Fruit fly (Drosophila melanogaster) whole organism, prepupa: ENCODE results near the gene Ir100a.

Experiments used
- CG6808 ChIP-seq: fragments of 200-800 bp; sonication (Bioruptor generic); optimal IDR thresholded peaks from 3 replicates; lab custom pipeline; 2017; ENCODE audit warnings: missing biosample characterization, missing genetic modification characterization, mild to moderate bottlenecking, moderate library complexity, missing genetic modification reagents
- CG8119 ChIP-seq: fragments of 200-800 bp; sonication (Bioruptor generic); IDR thresholded peaks from 3 replicates; pipeline ENCODE4 v1.3.6; 2022; ENCODE audit warnings: missing biosample characterization, missing genetic modification characterization
- Hr38 ChIP-seq: sonication (Bioruptor generic); optimal IDR thresholded peaks from 2 replicates; lab custom pipeline; 2016; ENCODE audit warnings: missing biosample characterization, missing genetic modification characterization
- Sox14 ChIP-seq: fragments of 200-800 bp; sonication (Bioruptor generic); optimal IDR thresholded peaks from 3 replicates; lab custom pipeline; 2016; ENCODE audit warnings: missing biosample characterization, missing genetic modification characterization
- dac ChIP-seq: fragments of 200-800 bp; sonication (Bioruptor generic); optimal IDR thresholded peaks from 2 replicates; lab custom pipeline; 2017; ENCODE audit warnings: missing biosample characterization, mild to moderate bottlenecking, missing genetic modification characterization
- fd85E ChIP-seq: fragments of 200-800 bp; sonication (Bioruptor generic); optimal IDR thresholded peaks from 3 replicates; lab custom pipeline; 2016; ENCODE audit warnings: missing biosample characterization, missing genetic modification characterization
- fkh ChIP-seq: fragments of 200-800 bp; sonication (Bioruptor generic); optimal IDR thresholded peaks from 3 replicates; lab custom pipeline; 2017; ENCODE audit warnings: missing biosample characterization, mild to moderate bottlenecking, missing genetic modification characterization, moderate library complexity
- pdm3 ChIP-seq: fragments of 200-800 bp; sonication (Bioruptor generic); optimal IDR thresholded peaks from 3 replicates; lab custom pipeline; 2016; ENCODE audit warnings: missing biosample characterization, missing genetic modification characterization
- ss ChIP-seq, 2 experiments: fragments of 200-800 bp; sonication (Bioruptor generic); optimal IDR thresholded peaks; 2 replicates in 1 of 2; 3 replicates in 1 of 2; lab custom pipeline; 2017 to 2018; ENCODE audit warnings: mild to moderate bottlenecking in 2 of 2, missing biosample characterization in 2 of 2, missing genetic modification characterization in 2 of 2, moderate library complexity in 1 of 2
- topi ChIP-seq: fragments of 200-800 bp; sonication (Bioruptor generic); optimal IDR thresholded peaks from 3 replicates; lab custom pipeline; 2016; ENCODE audit warnings: missing biosample characterization, missing genetic modification characterization
- vri ChIP-seq: fragments of 200-800 bp; sonication (Bioruptor generic); optimal IDR thresholded peaks from 3 replicates; lab custom pipeline; 2016; ENCODE audit warnings: missing biosample characterization, mild to moderate bottlenecking, missing genetic modification characterization

- TF ChIP-seq Hr38 (GFP tag; lab: Kevin White, UChicago) = no peak
- no peak for TF ChIP-seq vri (GFP tag; lab: Kevin White, UChicago)
- TF ChIP-seq CG6808 = no peak
- TF ChIP-seq ss (GFP tag; optimal IDR thresholded peaks at IDR 0.05; lab: Kevin White, UChicago) = no peak
- TF ChIP-seq CG8119 (GFP tag; lab: Robert Waterston, UW) = no peak
- TF ChIP-seq fd85E (GFP tag; lab: Kevin White, UChicago) = no peak
- no peak for TF ChIP-seq topi (GFP tag; lab: Kevin White, UChicago)
- TF ChIP-seq fkh = no peak
- no peak for TF ChIP-seq Sox14 (GFP tag; lab: Kevin White, UChicago)
- TF ChIP-seq dac (GFP tag; lab: Kevin White, UChicago) = no peak
- no peak for TF ChIP-seq pdm3 (GFP tag; lab: Kevin White, UChicago)
Measured at dm6 chr3R:31765145-31765544, 35.6 kb upstream of the Ir100a start.
